Worm (Caenorhabditis elegans) whole organism, midembryonic: ENCODE measurements around the gene F25G6.9.

Experiments used
- T22C8.4 ChIP-seq: fragments of 200-800 bp; sonication (Bioruptor generic); IDR thresholded peaks from 2 replicates; pipeline ENCODE4 v1.3.6; 2022; ENCODE audit warnings: missing genetic modification characterization, missing compliant biosample characterization
- cog-1 ChIP-seq: sonication (generic microtip); optimal IDR thresholded peaks from 2 replicates; lab custom pipeline; 2016; ENCODE audit warnings: missing genetic modification characterization, missing compliant biosample characterization
- flt-1 ChIP-seq: fragments of 200-800 bp; sonication (Bioruptor generic); IDR thresholded peaks from 2 replicates; pipeline ENCODE4 v1.3.6; 2022; ENCODE audit warnings: missing genetic modification characterization, missing compliant biosample characterization
- klf-2 ChIP-seq: fragments of 200-800 bp; sonication (Bioruptor generic); conservative IDR thresholded peaks from 2 replicates; pipeline ENCODE4 v1.3.6; 2022; ENCODE audit warnings: missing genetic modification reagents, missing genetic modification characterization, missing compliant biosample characterization
- med-1 ChIP-seq: sonication (generic microtip); optimal IDR thresholded peaks from 2 replicates; lab custom pipeline; 2017; ENCODE audit warnings: missing genetic modification characterization, mild to moderate bottlenecking, missing compliant biosample characterization, antibody characterized with exemption, missing genetic modification reagents; ENCODE audit not compliant: insufficient read depth
- ref-1 ChIP-seq: fragments of 200-800 bp; sonication (Bioruptor generic); conservative IDR thresholded peaks from 2 replicates; pipeline ENCODE4 v1.3.6; 2022; ENCODE audit warnings: missing genetic modification reagents, missing genetic modification characterization, missing compliant biosample characterization
- tab-1 ChIP-seq: fragments of 200-800 bp; sonication (Bioruptor generic); IDR thresholded peaks from 2 replicates; pipeline ENCODE4 v1.3.6; 2022; ENCODE audit warnings: missing genetic modification characterization, missing compliant biosample characterization
- ztf-23 ChIP-seq: fragments of 200-800 bp; sonication (Bioruptor generic); IDR thresholded peaks from 2 replicates; pipeline ENCODE4 v1.3.6; 2022; ENCODE audit warnings: missing genetic modification reagents, missing genetic modification characterization, missing compliant biosample characterization
- ztf-29 ChIP-seq: fragments of 200-800 bp; sonication (Bioruptor generic); IDR thresholded peaks from 2 replicates; pipeline ENCODE4 v1.3.6; 2022; ENCODE audit warnings: missing genetic modification reagents, missing genetic modification characterization, missing compliant biosample characterization

The F25G6.9 gene

ce11 chrV:8516426-8516825, 53.4 kb downstream of the F25G6.9 start:
- TF ChIP-seq tab-1 (GFP tag; lab: Robert Waterston, UW): no peak
- TF ChIP-seq T22C8.4 (GFP tag; lab: Robert Waterston, UW): no peak
- no peak for TF ChIP-seq flt-1 (GFP tag; lab: Robert Waterston, UW)
- no peak for TF ChIP-seq ref-1 (GFP tag; lab: Robert Waterston, UW)
- no peak for TF ChIP-seq cog-1 (tag; lab: Kevin White, UChicago)
- TF ChIP-seq med-1: no peak
- no peak for TF ChIP-seq ztf-29
- TF ChIP-seq klf-2 (GFP tag; lab: Robert Waterston, UW): no peak
- TF ChIP-seq ztf-23 (GFP tag; lab: Robert Waterston, UW): no peak
